Fruit fly (Drosophila melanogaster) ovary, adult (tissue): Measurements from ENCODE around the gene gb.

Source experiments
- CG17801 ChIP-seq: fragments of 200-800 bp; optimal IDR thresholded peaks from 2 replicates; lab custom pipeline; 2019; ENCODE audit warnings: missing biosample characterization, mild to moderate bottlenecking, missing genetic modification characterization, moderate library complexity; ENCODE audit not compliant: partially characterized antibody

gb gene

DNA sequence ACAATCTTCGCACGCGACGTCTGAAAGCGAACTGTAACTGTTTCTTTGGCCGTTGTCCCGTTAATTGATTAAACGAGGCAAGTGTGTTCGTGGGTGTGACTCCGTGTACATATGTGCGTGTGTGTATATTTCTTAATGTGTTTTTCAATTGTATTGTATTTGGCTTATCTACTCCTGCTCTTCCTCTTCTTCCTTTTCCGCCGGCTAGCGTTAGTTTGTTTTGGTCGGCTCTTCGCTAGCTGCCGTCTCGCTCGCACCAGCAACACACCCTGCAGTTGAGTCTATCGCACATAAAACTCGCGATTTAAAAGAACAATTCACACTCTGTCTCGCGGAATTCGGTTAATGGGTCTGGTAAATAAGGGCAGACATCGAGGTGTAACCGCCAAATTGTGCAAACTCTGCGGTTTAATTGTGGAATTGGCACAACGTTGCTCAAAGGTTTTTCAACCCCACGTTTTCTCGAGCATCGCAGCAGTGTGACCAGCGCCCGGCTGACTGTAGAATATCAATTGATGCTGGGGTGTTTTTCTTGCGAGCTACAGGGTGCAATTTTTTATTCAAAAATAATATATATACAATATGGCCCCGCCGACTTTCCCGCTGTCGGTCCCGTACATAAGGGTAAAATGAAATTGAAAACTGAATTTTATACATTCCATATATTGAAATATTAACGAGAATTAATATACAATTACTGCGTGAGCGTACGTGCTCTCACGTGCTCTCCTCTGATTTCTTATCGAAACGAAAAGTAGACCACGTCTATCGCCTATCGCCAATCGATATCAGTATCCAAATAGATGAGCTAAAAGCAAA is at the start of gene gb, which contains the start of gene CG5815:
Gene gb (minus strand): TSS at position 487 of the 819 bp plus-strand sequence.
Gene CG5815 (plus strand): TSS at position 783 of the 819 bp plus-strand sequence.
- TF ChIP-seq CG17801 (GFP tag; lab: Kevin White, UChicago) = peak; percentile 93

DNA sequence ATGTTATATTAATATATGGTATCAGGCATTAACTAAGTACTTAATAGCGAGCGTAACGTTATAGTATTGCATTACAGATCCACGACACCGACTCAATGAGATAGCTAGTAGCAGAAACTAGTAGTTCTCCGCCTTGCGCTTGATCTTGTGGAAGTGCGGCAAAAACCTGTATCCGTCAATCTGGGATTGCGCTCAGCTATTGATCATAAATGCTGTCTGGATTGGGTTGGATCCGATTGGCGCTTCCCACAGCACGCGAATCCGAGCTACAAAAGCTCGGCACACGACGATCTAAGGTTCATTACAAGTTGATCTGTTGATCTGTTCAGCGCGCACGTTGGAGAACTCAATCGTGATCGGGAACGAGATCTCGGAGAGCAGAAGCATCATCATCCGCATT is 48.8 kb upstream of the gb start, which contains the start of gene CG5909:
Gene CG5909 (plus strand): TSS at position 301 of the 400 bp plus-strand sequence.
- no peak for TF ChIP-seq CG17801 (GFP tag; lab: Kevin White, UChicago)

DNA sequence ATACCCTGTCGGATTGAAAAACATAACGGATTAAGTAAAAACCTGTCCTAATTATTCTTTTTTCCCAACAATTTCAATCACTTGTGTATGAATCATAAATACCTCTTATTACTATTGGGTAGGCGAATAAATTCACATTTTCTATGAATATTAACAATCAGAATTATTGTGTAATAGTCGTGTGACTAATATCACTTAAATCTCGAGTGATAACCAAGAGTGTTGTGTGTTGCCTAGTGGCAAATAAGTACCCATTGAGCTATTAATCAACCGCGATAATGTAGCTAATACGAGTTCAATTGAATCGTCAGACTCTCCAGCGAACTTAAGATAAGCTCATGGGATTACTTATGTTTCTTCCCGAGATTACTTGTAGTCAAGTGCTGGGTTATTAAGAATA is 47.8 kb upstream of the gb start:
- TF ChIP-seq CG17801 (GFP tag; lab: Kevin White, UChicago) = no peak

DNA sequence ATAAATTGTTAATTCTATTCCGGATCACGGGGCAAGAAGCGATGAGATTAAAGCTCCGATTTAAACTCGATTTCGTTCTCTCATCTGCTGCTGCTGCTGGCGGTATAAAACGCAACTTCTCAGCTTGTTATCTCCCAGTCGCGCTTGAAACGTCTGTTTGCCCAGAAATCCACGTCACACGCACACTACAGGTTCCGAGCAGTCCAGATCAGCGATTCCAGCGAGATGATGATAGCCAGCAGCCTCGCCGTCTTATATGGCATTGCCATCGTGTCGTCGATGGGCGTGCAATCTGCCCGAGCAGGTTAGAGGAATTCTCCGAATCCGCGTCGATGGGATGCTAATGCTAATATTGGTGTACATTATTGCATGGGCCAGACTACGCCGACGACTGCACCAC is 45.7 kb upstream of the gb start, which contains the start of gene grass:
Gene grass (plus strand): TSS at position 135 of the 400 bp plus-strand sequence.
- TF ChIP-seq CG17801 (GFP tag; lab: Kevin White, UChicago) = no peak

DNA sequence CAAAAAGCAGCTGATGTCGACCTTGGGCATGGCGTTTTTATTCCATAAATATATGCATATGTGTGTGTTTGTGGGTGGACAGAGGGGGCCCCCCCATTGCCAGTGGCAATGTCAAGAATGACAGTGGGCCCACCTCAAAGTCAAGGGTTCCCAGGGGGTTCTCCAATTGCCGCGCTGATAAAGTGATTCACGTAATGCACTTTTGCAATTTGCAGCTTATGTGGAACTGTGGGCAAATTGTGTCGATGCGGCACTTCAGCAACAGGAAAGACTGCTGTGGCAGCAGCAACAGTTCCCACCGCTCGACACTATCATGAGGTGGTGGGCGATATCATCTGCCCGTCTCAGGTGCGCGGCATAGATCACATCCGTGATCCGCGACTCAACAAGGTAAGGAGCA is 41.9 kb upstream of the gb start:
- no peak for TF ChIP-seq CG17801 (GFP tag; lab: Kevin White, UChicago)

DNA sequence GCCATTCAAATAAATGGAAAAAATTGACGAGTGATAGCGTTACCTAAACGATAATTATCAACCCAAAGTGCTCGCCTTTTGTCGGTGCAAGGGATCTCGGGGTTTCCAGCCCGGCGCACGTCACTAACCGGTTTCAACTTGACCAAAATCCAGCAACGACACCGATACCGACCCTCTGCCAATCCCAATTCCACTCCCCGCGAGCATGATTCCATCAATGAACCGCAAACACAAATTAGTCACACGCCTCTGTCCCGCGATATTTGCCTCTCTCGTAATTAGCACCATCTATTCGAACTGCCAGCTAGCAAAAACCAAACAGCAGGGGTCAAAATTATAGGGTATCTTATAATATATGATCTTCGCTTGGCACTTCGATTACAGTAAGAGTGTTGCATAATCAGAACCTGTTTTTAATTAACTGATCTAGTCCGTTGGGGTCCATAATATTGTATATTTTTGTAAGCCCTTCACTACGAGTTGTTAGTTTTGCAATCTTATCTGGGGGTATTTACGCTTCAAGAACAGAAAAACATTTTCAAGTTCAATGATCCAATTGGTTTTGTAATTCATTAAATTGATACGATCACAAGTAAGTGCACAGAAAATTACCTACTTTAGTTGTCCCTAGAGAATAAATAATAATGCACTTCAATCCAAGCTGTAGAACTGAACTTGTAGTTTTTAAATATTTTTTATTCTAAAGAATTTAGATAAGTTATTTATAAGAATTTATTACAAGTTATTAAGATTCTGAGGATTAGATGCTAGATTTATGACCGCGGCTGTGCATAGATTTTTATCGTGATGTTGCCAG is 41.2 kb upstream of the gb start:
- TF ChIP-seq CG17801 (GFP tag; lab: Kevin White, UChicago) = no peak

DNA sequence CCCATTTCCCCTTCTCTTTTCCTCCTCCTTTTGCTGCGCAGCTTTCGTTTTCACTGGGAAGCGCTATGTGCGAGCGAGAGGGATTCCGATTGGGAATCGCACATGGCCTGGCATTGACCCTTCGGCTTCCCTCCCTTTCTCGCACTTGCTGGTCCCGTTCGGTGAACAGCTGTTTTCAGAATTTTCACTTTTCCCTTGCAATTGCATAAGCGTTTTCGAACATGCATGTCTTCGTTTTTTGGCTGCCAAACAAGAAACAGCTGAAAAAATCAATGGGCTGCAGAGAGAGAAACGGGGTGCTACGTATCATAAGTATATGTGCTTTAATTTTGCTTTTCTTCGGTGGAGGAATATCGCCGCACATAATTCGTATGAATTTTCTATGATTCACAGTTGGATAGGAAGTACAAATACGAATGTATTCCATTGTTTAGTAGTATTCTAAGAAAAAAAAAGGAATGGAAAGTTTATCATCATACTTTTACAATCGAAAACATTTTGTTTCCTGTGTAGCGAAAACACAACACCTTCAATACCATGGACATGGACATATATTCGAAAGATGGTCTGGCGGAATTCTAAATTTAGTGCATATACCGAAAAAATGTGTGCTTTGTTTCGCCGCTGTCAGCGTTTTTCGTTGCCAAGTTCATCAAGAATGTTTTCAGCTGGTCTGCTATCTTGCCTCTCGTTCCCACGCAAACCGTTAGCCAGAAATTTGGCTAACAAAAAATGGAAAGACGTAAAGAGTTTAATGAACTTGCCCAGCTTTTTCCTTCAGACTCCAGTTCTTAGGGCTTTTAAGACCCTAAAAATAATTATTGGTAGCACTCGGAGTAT is 40.3 kb upstream of the gb start:
- TF ChIP-seq CG17801 (GFP tag; lab: Kevin White, UChicago) = peak; percentile 69

DNA sequence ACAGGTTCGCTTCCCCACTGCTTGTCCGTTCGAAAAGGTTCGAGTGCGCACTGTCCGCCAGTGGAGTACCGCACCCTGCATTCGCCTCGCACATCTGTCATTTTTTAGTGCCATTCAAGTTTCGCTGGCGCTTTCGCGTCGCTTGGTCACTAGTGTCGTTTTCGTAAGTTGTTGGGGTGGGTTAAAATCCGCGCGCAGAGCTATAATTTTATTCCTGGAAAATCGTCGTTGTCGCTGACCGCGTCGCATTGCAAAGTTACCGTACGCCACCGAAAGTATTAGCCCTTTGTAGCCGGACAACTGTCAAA is 39.4 kb upstream of the gb start, which contains the start of gene Men-b:
Gene Men-b (plus strand): TSS at position 147 of the 308 bp plus-strand sequence.
- TF ChIP-seq CG17801 (GFP tag; lab: Kevin White, UChicago) = peak; percentile 8

DNA sequence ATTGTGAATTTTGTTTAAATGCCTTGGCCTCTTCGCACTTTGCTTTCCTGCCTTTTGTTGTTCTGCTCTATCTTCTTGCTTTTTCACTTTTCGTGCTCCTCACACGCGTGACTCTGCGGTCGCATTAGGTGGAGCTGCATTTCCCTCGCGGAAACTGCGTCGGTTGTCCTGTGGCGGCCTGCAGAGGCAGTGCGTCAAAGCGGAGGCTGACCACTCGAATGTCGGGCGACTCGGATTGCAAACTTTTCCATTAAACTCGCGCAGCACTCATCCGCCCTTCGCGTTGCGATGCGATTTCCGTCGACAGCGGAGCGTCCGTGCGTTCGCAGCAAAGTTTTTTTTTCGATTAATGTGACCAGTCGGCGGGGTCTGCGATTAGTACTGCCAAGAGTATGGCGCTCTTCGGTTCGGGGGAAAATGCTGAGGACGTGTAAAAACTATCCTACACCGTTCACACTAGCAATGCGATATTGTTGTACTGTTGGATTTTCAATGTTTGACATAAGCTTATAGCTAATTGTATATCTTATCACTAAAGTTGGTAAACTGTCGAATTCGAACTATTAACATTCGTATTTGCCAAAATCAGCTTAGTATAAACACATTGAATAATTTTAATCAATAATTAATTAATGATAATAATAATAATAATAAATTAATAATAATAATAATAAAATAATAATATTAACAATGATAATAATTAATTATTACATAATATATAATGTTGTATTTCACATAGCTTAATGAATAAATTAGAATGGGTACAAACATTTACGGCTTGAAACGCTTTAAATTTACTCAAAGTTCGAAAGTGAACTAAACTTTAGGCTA is 38.8 kb upstream of the gb start, which contains the start of gene CG6051:
Gene CG6051 (minus strand): TSS at position 385 of the 831 bp plus-strand sequence.
- peak; percentile 53 for TF ChIP-seq CG17801 (GFP tag; lab: Kevin White, UChicago)

DNA sequence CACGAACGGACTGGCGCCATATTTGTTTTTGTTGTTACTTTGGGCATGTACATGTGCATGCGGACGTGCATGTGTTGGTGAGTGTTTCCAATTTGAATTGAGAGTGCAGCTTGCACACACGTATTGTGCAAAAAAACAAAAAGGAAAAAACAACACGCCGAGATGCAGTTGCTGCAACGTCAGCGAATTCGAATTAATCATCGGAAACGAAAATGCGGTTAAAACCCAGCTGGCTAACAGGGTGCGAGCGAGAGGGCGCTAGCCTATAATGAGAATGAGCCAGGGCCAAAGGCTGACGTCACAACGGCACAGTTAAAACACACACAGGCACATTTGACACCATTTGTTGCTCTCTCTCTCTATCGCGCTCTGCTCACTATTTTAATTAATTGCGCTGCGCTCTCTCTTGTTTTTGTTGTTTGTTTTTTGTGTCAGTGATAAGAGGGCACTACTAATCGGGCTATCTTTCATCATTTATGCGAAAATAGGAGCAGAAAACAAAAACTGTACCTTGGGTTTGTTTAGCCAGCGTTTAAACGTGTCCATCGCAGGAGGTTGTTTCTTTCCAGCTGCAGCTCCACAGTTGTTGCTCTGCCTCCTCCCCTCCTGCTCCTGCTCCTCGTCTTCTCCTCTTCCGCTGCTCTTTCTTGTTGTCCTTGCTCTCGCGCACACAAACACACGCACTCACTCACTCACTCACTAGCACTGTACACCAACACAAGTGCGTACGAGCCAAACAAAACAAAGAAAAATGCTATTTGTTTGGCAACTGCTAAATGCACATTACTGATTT is 38.0 kb upstream of the gb start:
- peak; percentile 36 for TF ChIP-seq CG17801 (GFP tag; lab: Kevin White, UChicago)

DNA sequence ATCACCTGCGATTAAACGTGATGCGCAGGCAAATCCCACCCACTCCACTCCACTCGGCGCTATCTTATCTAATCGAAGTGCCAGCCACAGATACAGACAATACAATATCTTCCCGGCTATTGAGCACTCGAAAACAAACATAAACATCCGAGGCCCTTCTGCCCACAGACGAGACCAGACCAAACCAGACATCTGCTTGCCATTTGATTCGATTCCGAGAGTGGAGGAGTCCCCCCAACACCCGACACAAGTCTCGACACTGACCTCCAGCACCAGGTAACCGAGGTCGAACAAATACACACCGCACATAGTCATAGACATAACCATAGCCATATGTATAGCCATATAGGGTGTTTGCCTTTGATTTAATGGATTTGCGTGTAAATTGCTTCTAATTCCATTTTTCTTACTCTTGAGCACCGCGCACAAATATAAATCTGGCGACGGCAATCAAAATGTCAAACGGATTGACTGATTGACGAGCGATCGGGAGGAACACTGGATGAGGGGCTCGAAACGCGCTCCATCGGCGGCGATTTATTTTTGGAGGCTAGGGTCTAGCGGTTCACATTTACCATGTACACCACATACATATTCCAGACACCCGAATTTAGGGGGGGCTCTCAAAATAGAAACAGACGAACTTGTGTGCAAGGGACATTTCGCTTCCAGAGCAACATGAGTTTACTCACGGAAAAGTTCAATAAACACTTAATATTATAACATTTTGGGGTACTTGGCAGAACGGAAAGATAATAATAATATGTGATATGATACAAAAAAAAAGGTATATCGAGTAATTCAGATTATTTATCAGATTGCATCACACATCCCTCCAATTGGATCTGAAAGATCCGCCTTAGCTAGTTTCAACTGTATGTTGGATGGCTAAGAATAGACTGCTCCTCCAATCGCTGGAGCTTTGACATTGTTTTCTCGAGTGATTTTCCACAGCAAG is 37.0 kb upstream of the gb start:
- TF ChIP-seq CG17801 (GFP tag; lab: Kevin White, UChicago) = no peak

DNA sequence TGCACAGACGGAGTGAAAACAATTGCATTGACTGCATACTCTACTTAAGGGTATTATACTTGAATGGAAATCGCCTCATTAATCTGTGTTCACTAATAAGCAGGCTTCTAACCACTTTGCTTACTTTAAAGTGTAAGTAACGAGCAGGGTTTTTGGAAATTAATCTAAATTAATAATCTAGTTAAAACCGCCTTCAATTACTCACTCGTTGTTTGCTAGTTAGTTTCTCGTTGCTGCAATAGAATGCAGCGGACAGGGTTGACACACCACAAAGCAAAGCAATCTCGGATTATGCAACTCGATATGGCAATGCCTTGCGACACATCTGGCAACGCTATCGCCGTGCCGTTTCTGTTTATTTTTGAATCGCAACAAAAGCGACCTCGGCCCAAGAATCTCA is 27.9 kb upstream of the gb start:
- TF ChIP-seq CG17801 (GFP tag; lab: Kevin White, UChicago) = no peak
